Worm (Caenorhabditis elegans): ENCODE measurements around the gene T13C2.2.

ce11 chrII:6847917-6848379, 56.0 kb downstream of the T13C2.2 start, which contains the start of gene tbc-6:
- TF ChIP-seq sptf-1 (tag; optimal IDR thresholded peaks at IDR 0.05) (no peak), unc-62 (GFP tag; optimal IDR thresholded peaks at IDR 0.05) (peak; percentile 87), nhr-237 (tag; optimal IDR thresholded peaks at IDR 0.05) (no peak)

Data from whole organism, mixed stage, embryonic.